Worm (Caenorhabditis elegans): ENCODE measurements around the gene ptr-20.

Gene ptr-20

DNA sequence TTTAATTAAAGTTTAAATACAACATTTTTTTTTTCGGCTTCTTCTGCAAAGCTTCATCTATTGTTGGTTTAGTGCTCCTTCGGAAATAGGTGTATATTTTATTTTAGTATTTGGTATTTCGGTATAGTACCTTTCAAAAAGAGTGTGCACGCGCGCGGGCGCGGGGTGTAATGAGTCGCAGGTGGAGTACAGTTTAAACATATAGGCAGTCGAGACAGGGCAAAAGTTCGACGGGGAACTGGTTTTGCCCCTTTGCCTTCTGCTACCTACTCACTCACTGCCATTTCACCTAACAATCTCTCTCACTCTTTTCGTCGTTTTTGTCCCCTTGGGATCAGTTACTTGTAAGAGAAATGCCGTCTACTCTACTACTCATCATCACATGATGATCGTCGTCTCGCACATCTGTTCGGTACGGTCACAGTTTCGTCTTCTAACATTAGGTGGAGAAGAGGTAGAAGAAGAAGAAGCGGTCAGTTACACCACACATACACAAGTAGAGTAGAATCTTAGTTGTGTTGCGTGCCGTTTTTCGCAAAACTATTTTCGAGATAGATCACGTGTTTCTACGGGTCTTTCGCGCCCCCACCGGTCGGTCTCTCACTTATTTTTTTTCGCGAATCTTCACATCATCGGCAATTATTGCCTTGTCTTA lies 54.4 kb downstream of the ptr-20 start:
- no peak for TF ChIP-seq cnd-1 (tag; optimal IDR thresholded peaks at IDR 0.05)
- TF ChIP-seq nhr-2 (tag; optimal IDR thresholded peaks at IDR 0.05), result no peak
- no peak for TF ChIP-seq snpc-4 (tag; optimal IDR thresholded peaks at IDR 0.05)
- no peak for TF ChIP-seq ztf-11 (tag; optimal IDR thresholded peaks at IDR 0.05)
- TF ChIP-seq nhr-28 (tag; optimal IDR thresholded peaks at IDR 0.05), result no peak
- no peak for TF ChIP-seq M03D4.4 (tag; optimal IDR thresholded peaks at IDR 0.05)
- no peak for TF ChIP-seq ceh-43 (GFP tag; optimal IDR thresholded peaks at IDR 0.05)
- no peak for TF ChIP-seq ceh-83 (GFP tag; optimal IDR thresholded peaks at IDR 0.05)
- no peak for TF ChIP-seq nhr-12 (tag; optimal IDR thresholded peaks at IDR 0.05)
- TF ChIP-seq pha-4 (tag; optimal IDR thresholded peaks at IDR 0.05), result no peak
- no peak for TF ChIP-seq mls-2 (tag; optimal IDR thresholded peaks at IDR 0.05)
- TF ChIP-seq elt-3 (tag; optimal IDR thresholded peaks at IDR 0.05), result no peak
- TF ChIP-seq unc-120 (tag; optimal IDR thresholded peaks at IDR 0.05; ENCODE audit: poor library complexity, severe bottlenecking), result no peak
- no peak for TF ChIP-seq mab-5 (tag; optimal IDR thresholded peaks at IDR 0.05)
- TF ChIP-seq nhr-76 (tag; optimal IDR thresholded peaks at IDR 0.05), result no peak

All from whole organism, mixed stage, embryonic.